Worm (Caenorhabditis elegans) whole organism, young adult: ENCODE measurements around the gene Y97E10C.1.

ENCODE experiments used
- B0336.3 ChIP-seq: fragments of 200-800 bp; sonication (Bioruptor generic); IDR thresholded peaks from 2 replicates; pipeline ENCODE4 v1.3.6; 2022; ENCODE audit warnings: missing genetic modification characterization, missing compliant biosample characterization
- C17E4.6 ChIP-seq: fragments of 200-800 bp; sonication (Bioruptor generic); IDR thresholded peaks from 2 replicates; pipeline ENCODE4 v1.3.6; 2022; ENCODE audit warnings: missing genetic modification reagents, missing genetic modification characterization, missing compliant biosample characterization
- F10E7.11 ChIP-seq: sonication (generic microtip); optimal IDR thresholded peaks from 2 replicates; lab custom pipeline; 2017; ENCODE audit warnings: mild to moderate bottlenecking, missing genetic modification characterization, moderate library complexity, missing compliant biosample characterization
- F23B12.7 ChIP-seq: sonication (generic microtip); optimal IDR thresholded peaks from 2 replicates; lab custom pipeline; 2017; ENCODE audit warnings: missing genetic modification characterization, mild to moderate bottlenecking, missing compliant biosample characterization, antibody characterized with exemption, moderate library complexity; ENCODE audit not compliant: insufficient read depth
- F33H1.4 ChIP-seq: fragments of 200-800 bp; sonication (Bioruptor generic); IDR thresholded peaks from 2 replicates; pipeline ENCODE4 v1.3.6; 2022; ENCODE audit warnings: missing genetic modification reagents, missing genetic modification characterization, missing compliant biosample characterization
- F49E8.2 ChIP-seq: sonication (generic microtip); optimal IDR thresholded peaks from 3 replicates; lab custom pipeline; 2017; ENCODE audit warnings: missing genetic modification characterization, mild to moderate bottlenecking, missing compliant biosample characterization, antibody characterized with exemption, moderate library complexity; ENCODE audit not compliant: insufficient read depth
- T07F8.4 ChIP-seq: sonication (generic microtip); optimal IDR thresholded peaks from 2 replicates; lab custom pipeline; 2016; ENCODE audit warnings: mild to moderate bottlenecking, missing genetic modification characterization, moderate library complexity, missing compliant biosample characterization
- Y56A3A.18 ChIP-seq: fragments of 200-800 bp; sonication (Bioruptor generic); IDR thresholded peaks from 2 replicates; pipeline ENCODE4 v1.3.6; 2022; ENCODE audit warnings: missing genetic modification reagents, missing genetic modification characterization, missing compliant biosample characterization
- ZK185.1 ChIP-seq: sonication (generic microtip); optimal IDR thresholded peaks from 2 replicates; lab custom pipeline; 2016; ENCODE audit warnings: mild to moderate bottlenecking, missing genetic modification characterization, missing compliant biosample characterization; ENCODE audit not compliant: poor library complexity, severe bottlenecking
- ama-1 ChIP-seq, 3 experiments: fragments of 150-350 bp in 1 of 3; sonication (generic microtip) in 2 of 3; optimal IDR thresholded peaks; 2 replicates each; lab custom pipeline; 2014 to 2018; ENCODE audit warnings: missing biosample characterization in 2 of 3, missing genetic modification characterization in 2 of 3, missing genetic modification reagents in 2 of 3
- atf-7 ChIP-seq: sonication (generic microtip); optimal IDR thresholded peaks from 2 replicates; lab custom pipeline; 2017; ENCODE audit warnings: mild to moderate bottlenecking, missing genetic modification characterization, missing compliant biosample characterization
- athp-1 ChIP-seq: sonication (generic microtip); optimal IDR thresholded peaks from 2 replicates; lab custom pipeline; 2017; ENCODE audit warnings: mild to moderate bottlenecking, missing genetic modification characterization, missing compliant biosample characterization
- bed-1 ChIP-seq: fragments of 200-800 bp; sonication (Bioruptor generic); IDR thresholded peaks from 2 replicates; pipeline ENCODE4 v1.3.6; 2022; ENCODE audit warnings: missing genetic modification reagents, missing genetic modification characterization, missing compliant biosample characterization
- ccch-3 ChIP-seq: fragments of 200-800 bp; sonication (Bioruptor generic); optimal IDR thresholded peaks from 2 replicates; lab custom pipeline; 2018; ENCODE audit warnings: mild to moderate bottlenecking, missing genetic modification characterization, missing compliant biosample characterization
- ceh-40 ChIP-seq: fragments of 200-800 bp; sonication (Bioruptor generic); IDR thresholded peaks from 2 replicates; pipeline ENCODE4 v1.3.6; 2022; ENCODE audit warnings: missing genetic modification characterization, missing compliant biosample characterization
- ceh-91 ChIP-seq: fragments of 200-800 bp; sonication (Bioruptor generic); IDR thresholded peaks from 2 replicates; pipeline ENCODE4 v1.3.6; 2022; ENCODE audit warnings: missing genetic modification reagents, missing genetic modification characterization, missing compliant biosample characterization
- chd-7 ChIP-seq: sonication (generic microtip); optimal IDR thresholded peaks from 2 replicates; lab custom pipeline; 2016; ENCODE audit warnings: mild to moderate bottlenecking, missing genetic modification characterization, moderate library complexity, missing compliant biosample characterization
- ekl-4 ChIP-seq: fragments of 200-800 bp; sonication (Bioruptor generic); IDR thresholded peaks from 2 replicates; pipeline ENCODE4 v1.3.6; 2022; ENCODE audit warnings: missing genetic modification reagents, missing genetic modification characterization, missing compliant biosample characterization
- gei-17 ChIP-seq: fragments of 200-800 bp; sonication (Bioruptor generic); optimal IDR thresholded peaks from 2 replicates; lab custom pipeline; 2018; ENCODE audit warnings: mild to moderate bottlenecking, missing genetic modification characterization, missing compliant biosample characterization
- hmg-1.2 ChIP-seq: fragments of 200-800 bp; sonication (Bioruptor generic); IDR thresholded peaks from 2 replicates; pipeline ENCODE4 v1.3.6; 2022; ENCODE audit warnings: missing genetic modification reagents, missing genetic modification characterization, missing compliant biosample characterization
- hrde-1 ChIP-seq: sonication (generic microtip); optimal IDR thresholded peaks from 2 replicates; lab custom pipeline; 2016; ENCODE audit warnings: missing genetic modification characterization, mild to moderate bottlenecking, missing compliant biosample characterization, moderate library complexity, missing genotype, missing genetic modification reagents, borderline replicate concordance
- hsf-1 ChIP-seq: fragments of 200-800 bp; sonication (Bioruptor generic); IDR thresholded peaks from 2 replicates; pipeline ENCODE4 v1.3.6; 2022; ENCODE audit warnings: missing genetic modification reagents, missing genetic modification characterization, missing compliant biosample characterization
- lin-35 ChIP-seq, 3 experiments: fragments of 150-350 bp in 2 of 3; sonication (generic microtip) in 1 of 3; optimal IDR thresholded peaks; 2 replicates each; lab custom pipeline; 2014 to 2018; ENCODE audit warnings: missing biosample characterization in 3 of 3, missing genetic modification characterization in 3 of 3, missing genetic modification reagents in 3 of 3
- lin-40 ChIP-seq: sonication (generic microtip); optimal IDR thresholded peaks from 2 replicates; lab custom pipeline; 2016; ENCODE audit warnings: missing genetic modification characterization, mild to moderate bottlenecking, missing compliant biosample characterization, missing genotype, missing genetic modification reagents
- lsl-1 ChIP-seq: fragments of 200-800 bp; sonication (Bioruptor generic); optimal IDR thresholded peaks from 2 replicates; lab custom pipeline; 2018; ENCODE audit warnings: mild to moderate bottlenecking, missing genetic modification characterization, moderate library complexity, missing compliant biosample characterization
- madf-3 ChIP-seq: fragments of 200-800 bp; sonication (Bioruptor generic); IDR thresholded peaks from 2 replicates; pipeline ENCODE4 v1.3.6; 2022; ENCODE audit warnings: missing genetic modification reagents, missing genetic modification characterization, missing compliant biosample characterization
- madf-6 ChIP-seq: fragments of 200-800 bp; sonication (Bioruptor generic); IDR thresholded peaks from 2 replicates; pipeline ENCODE4 v1.3.6; 2022; ENCODE audit warnings: missing genetic modification reagents, missing genetic modification characterization, missing compliant biosample characterization
- madf-8 ChIP-seq: fragments of 200-800 bp; sonication (Bioruptor generic); conservative IDR thresholded peaks from 2 replicates; pipeline ENCODE4 v1.3.6; 2022; ENCODE audit warnings: missing genetic modification reagents, missing genetic modification characterization, missing compliant biosample characterization
- mel-28 ChIP-seq: sonication (generic microtip); optimal IDR thresholded peaks from 2 replicates; lab custom pipeline; 2016; ENCODE audit warnings: borderline replicate concordance, mild to moderate bottlenecking, missing genetic modification characterization, missing compliant biosample characterization
- nfyb-1 ChIP-seq: fragments of 200-800 bp; sonication (Bioruptor generic); IDR thresholded peaks from 2 replicates; pipeline ENCODE4 v1.3.6; 2022; ENCODE audit warnings: missing genetic modification reagents, missing genetic modification characterization, missing compliant biosample characterization
- nhr-120 ChIP-seq: fragments of 200-800 bp; sonication (Bioruptor generic); IDR thresholded peaks from 2 replicates; pipeline ENCODE4 v1.3.6; 2022; ENCODE audit warnings: missing genetic modification characterization, missing compliant biosample characterization
- nhr-80 ChIP-seq: sonication (generic microtip); optimal IDR thresholded peaks from 2 replicates; lab custom pipeline; 2016; ENCODE audit warnings: missing genetic modification characterization, missing compliant biosample characterization
- rcor-1 ChIP-seq: fragments of 200-800 bp; sonication (Bioruptor generic); IDR thresholded peaks from 2 replicates; pipeline ENCODE4 v1.3.6; 2022; ENCODE audit warnings: missing genetic modification reagents, missing genetic modification characterization, missing compliant biosample characterization
- repo-1 ChIP-seq: sonication (generic microtip); optimal IDR thresholded peaks from 2 replicates; lab custom pipeline; 2017; ENCODE audit warnings: mild to moderate bottlenecking, missing genetic modification characterization, missing compliant biosample characterization
- snpc-1.3 ChIP-seq: sonication (generic microtip); optimal IDR thresholded peaks from 2 replicates; lab custom pipeline; 2017; ENCODE audit warnings: missing genetic modification characterization, mild to moderate bottlenecking, missing compliant biosample characterization, antibody characterized with exemption, moderate library complexity, missing genotype, missing genetic modification reagents; ENCODE audit not compliant: insufficient read depth
- snpc-3.4 ChIP-seq: sonication (generic microtip); optimal IDR thresholded peaks from 2 replicates; lab custom pipeline; 2017; ENCODE audit warnings: missing genetic modification characterization, mild to moderate bottlenecking, missing compliant biosample characterization, antibody characterized with exemption, moderate library complexity, missing genotype, missing genetic modification reagents
- snpc-4 ChIP-seq, 5 experiments: fragments of 150-350 bp in 1 of 5; sonication (generic microtip) in 4 of 5; optimal IDR thresholded peaks; 2 replicates each; lab custom pipeline; 2014 to 2018; ENCODE audit warnings: missing genetic modification characterization in 5 of 5, missing biosample characterization in 3 of 5, antibody characterized with exemption in 2 of 5, mild to moderate bottlenecking in 2 of 5, missing compliant biosample characterization in 2 of 5, missing genotype in 2 of 5, moderate library complexity in 2 of 5, missing genetic modification reagents in 1 of 5
- tbp1 ChIP-seq: fragments of 200-800 bp; sonication (Bioruptor generic); optimal IDR thresholded peaks from 2 replicates; lab custom pipeline; 2018; ENCODE audit warnings: mild to moderate bottlenecking, missing genetic modification characterization, missing compliant biosample characterization
- unc-130 ChIP-seq: sonication (generic microtip); optimal IDR thresholded peaks from 2 replicates; lab custom pipeline; 2016; ENCODE audit warnings: missing genetic modification reagents, missing genetic modification characterization, missing compliant biosample characterization
- xnd-1 ChIP-seq: sonication (generic microtip); optimal IDR thresholded peaks from 2 replicates; lab custom pipeline; 2016; ENCODE audit warnings: missing genotype, missing genetic modification reagents, missing genetic modification characterization, missing compliant biosample characterization
- zfh-2 ChIP-seq: fragments of 200-800 bp; sonication (Bioruptor generic); conservative IDR thresholded peaks from 2 replicates; pipeline ENCODE4 v1.3.6; 2022; ENCODE audit warnings: missing genetic modification reagents, missing genetic modification characterization, missing compliant biosample characterization

The Y97E10C.1 gene

DNA sequence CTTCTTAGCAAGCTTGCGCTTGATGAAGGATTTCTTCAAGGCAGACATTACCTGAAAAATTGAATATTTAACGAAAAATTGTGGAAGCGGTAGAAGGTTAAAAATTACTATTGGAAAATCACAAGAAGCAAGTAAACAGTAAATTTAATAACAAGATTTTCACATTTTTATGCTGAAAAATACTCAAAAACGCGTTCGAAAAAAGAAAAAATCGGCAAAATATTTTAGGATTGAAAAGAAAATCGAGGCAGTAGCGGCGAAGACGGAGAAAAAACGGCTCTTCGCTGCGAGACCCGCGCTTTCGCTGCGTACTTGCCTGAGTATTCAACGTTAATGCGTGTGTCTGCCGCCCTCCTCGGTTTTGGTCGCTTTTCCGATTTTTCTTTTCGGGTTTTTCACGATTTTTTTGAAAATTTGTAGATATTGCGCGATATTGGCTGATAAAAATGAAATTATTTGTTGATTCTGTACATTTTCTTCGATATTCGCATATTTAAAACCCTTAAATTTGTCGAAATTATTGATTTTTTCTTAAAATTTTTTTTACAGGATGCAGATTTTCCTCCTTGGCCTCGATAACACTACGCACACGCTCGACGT lies 47.5 kb downstream of the Y97E10C.1 start, which contains the start of the genes rpl-39 and rps-30 (continued):
- TF ChIP-seq xnd-1 (tag; lab: Kevin White, UChicago) (no peak), zfh-2 (GFP tag; lab: Robert Waterston, UW) (peak; percentile 51; the same call in 1 of the 2 replicates), F10E7.11 (tag; lab: Kevin White, UChicago) (no peak)

DNA sequence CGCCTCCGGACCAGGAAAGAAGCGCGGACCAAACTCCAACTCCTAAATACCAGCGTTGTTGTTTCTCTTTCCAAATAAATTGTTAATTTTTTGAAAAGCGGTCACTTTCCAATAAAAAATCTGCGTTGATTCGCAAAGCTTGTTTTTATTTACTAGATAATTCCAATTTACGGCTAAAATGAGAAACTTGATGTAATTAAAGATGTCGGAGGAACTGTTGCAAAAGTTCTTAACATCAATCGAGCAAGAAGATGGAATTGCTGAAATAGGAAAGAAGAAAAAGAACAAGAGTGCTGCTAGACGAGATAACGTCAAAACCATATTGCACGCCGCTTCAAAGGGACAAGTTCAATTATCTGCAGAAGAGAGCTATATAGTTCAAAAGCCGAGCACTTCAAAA lies 48.4 kb downstream of the Y97E10C.1 start, which contains the start of gene C26F1.3:
Gene C26F1.3 (plus strand): TSS at position 203 of the 400 bp plus-strand sequence.
- peak; percentile 19 for TF ChIP-seq F49E8.2 (tag; lab: Kevin White, UChicago)
- peak; percentile 71 for TF ChIP-seq hrde-1
- peak; percentile 22 for TF ChIP-seq athp-1 (tag; lab: Kevin White, UChicago)
- TF ChIP-seq rcor-1 (GFP tag; lab: Robert Waterston, UW): peak; percentile 44; the same call in 1 of the 2 replicates
- peak; percentile 20 for TF ChIP-seq tbp1 (GFP tag; lab: Kevin White, UChicago)
- 0 out of 2 replicates have a peak, but pooled peaks have one; percentile 6 for TF ChIP-seq hmg-1.2
- TF ChIP-seq F33H1.4 (GFP tag; lab: Robert Waterston, UW): no peak
- TF ChIP-seq B0336.3 (GFP tag; lab: Robert Waterston, UW): peak; percentile 81
- TF ChIP-seq bed-1 (GFP tag; lab: Robert Waterston, UW): no peak
- TF ChIP-seq snpc-3.4 (tag; lab: Kevin White, UChicago): peak; percentile 27
- peak; percentile 81 for TF ChIP-seq hsf-1 (GFP tag; lab: Robert Waterston, UW)
- 0 out of 2 replicates have a peak, but pooled peaks have one; percentile 15 for TF ChIP-seq Y56A3A.18
- TF ChIP-seq madf-8 (GFP tag; lab: Robert Waterston, UW): no peak
- peak; percentile 54 for TF ChIP-seq madf-6 (GFP tag; lab: Robert Waterston, UW)
- peak; percentile 51 for TF ChIP-seq repo-1 (tag; lab: Kevin White, UChicago)
- peak; percentile 85; the same call in 1 of the 2 replicates for TF ChIP-seq madf-3 (GFP tag; lab: Robert Waterston, UW)
- TF ChIP-seq snpc-1.3 (tag; lab: Kevin White, UChicago): peak; percentile 0
- 0 out of 2 replicates have a peak, but pooled peaks have one; percentile 47 for TF ChIP-seq nfyb-1 (GFP tag; lab: Robert Waterston, UW)
- TF ChIP-seq ama-1 (optimal IDR thresholded peaks at IDR 0.05; lab: Kevin White, UChicago): no peak
- TF ChIP-seq ama-1 (GFP tag; optimal IDR thresholded peaks at IDR 0.05; lab: Kevin White, UChicago): peak in 1 of 2 experiments; percentile 53
- no peak for TF ChIP-seq ccch-3
- TF ChIP-seq C17E4.6 (GFP tag; lab: Robert Waterston, UW): peak; percentile 55; the same call in 1 of the 2 replicates
- TF ChIP-seq ceh-40 (GFP tag; lab: Robert Waterston, UW): no peak

DNA sequence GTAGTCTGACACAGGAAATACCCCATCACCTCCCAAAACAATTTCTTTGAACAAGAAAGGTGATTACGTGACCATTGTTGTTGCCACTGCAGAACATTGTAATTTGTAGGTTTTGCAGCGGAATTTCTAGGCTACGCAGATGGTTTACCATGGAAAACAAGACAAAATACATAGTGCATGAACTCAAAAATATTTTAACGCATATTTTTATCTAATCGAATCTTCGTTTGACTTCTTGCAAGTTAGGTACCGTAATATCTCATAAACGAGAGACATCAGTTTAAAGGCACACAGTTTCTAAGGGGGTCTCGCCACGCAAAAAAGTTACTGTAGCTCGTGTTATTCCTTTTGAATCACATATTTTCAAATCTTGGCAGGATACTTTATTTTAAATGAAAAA lies 50.3 kb downstream of the Y97E10C.1 start:
- TF ChIP-seq gei-17 (GFP tag; lab: Kevin White, UChicago) (no peak), lin-35 (GFP tag; optimal IDR thresholded peaks at IDR 0.05; lab: Kevin White, UChicago) (no peak), atf-7 (tag; lab: Kevin White, UChicago) (peak; percentile 18), ekl-4 (peak; percentile 44; the same call in 1 of the 2 replicates), nhr-120 (GFP tag; lab: Robert Waterston, UW) (no peak), C17E4.6 (GFP tag; lab: Robert Waterston, UW) (peak; percentile 29; the same call in 1 of the 2 replicates), nhr-80 (tag; lab: Kevin White, UChicago) (no peak), T07F8.4 (tag; lab: Kevin White, UChicago) (no peak), B0336.3 (GFP tag; lab: Robert Waterston, UW) (peak; percentile 52; the same call in 1 of the 2 replicates), F49E8.2 (tag; lab: Kevin White, UChicago) (peak; percentile 38), hsf-1 (GFP tag; lab: Robert Waterston, UW) (peak; percentile 61; the same call in 1 of the 2 replicates), lsl-1 (GFP tag; lab: Kevin White, UChicago) (no peak), ZK185.1 (tag; lab: Kevin White, UChicago) (no peak), hrde-1 (peak; percentile 75), snpc-4 (GFP tag; optimal IDR thresholded peaks at IDR 0.05; lab: Kevin White, UChicago) (no peak), snpc-4 (tag; optimal IDR thresholded peaks at IDR 0.05; lab: Kevin White, UChicago) (peak in 1 of 4 experiments; percentile 23), mel-28 (tag; lab: Kevin White, UChicago) (no peak), lin-40 (no peak), unc-130 (GFP tag; lab: Kevin White, UChicago) (peak; percentile 15), ceh-91 (peak; percentile 27; the same call in 1 of the 2 replicates), F23B12.7 (tag; lab: Kevin White, UChicago) (no peak), chd-7 (tag; lab: Kevin White, UChicago) (peak; percentile 15), madf-6 (GFP tag; lab: Robert Waterston, UW) (peak; percentile 26; the same call in 1 of the 2 replicates)
